Worm (Caenorhabditis elegans): ENCODE data around the gene K01D12.20.

DNA sequence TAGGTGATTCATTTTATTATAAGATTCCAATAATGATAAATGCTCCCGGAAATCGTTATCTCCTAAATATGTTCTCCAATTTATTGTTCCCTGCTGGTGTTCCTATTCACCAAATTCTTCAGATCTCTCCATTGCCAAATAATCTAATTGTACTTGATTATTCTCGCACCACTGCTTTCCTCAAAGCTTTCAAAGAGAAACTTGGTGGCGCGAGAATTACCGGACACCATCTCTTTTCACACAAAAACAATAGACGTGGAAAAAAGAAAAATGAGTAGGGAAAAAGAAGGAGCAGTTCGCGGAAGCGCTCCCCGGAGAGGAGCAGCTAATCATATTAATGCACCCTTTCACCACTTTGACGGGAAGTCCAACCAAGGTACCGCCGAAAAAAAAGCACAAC is 20.7 kb upstream of the K01D12.20 start:
- TF ChIP-seq ceh-48 (tag; optimal IDR thresholded peaks at IDR 0.05) = no peak
- no peak for TF ChIP-seq hlh-30 (tag; optimal IDR thresholded peaks at IDR 0.05; ENCODE audit: insufficient read depth)
- TF ChIP-seq ama-1 (optimal IDR thresholded peaks at IDR 0.05) = no peak
- TF ChIP-seq T23F11.4 (GFP tag; optimal IDR thresholded peaks at IDR 0.05) = no peak
